Worm (Caenorhabditis elegans): ENCODE data around the gene irld-23.
"Not testable (repeated sequence)": the region's sequence is repeated elsewhere in the genome, so short reads cannot be mapped to it uniquely, and the experiment has no call there.

ce11 chrX:17117359-17117758, 36.9 kb upstream of the irld-23 start, which contains the start of gene K09E3.2:
- not testable (repeated sequence) for TF ChIP-seq aly-1 (tag; optimal IDR thresholded peaks at IDR 0.05); flt-1 (GFP tag; IDR thresholded peaks at IDR 0.05); hmbx-1 (tag; optimal IDR thresholded peaks at IDR 0.05); ama-1 (optimal IDR thresholded peaks at IDR 0.05); sea-1 (GFP tag; conservative IDR thresholded peaks at IDR 0.05)

Measured in whole organism, early embryonic.